Worm (Caenorhabditis elegans) whole organism, midembryonic: ENCODE results near the gene xrn-1.

Experiments used
- T22C8.4 ChIP-seq: fragments of 200-800 bp; sonication (Bioruptor generic); IDR thresholded peaks from 2 replicates; pipeline ENCODE4 v1.3.6; 2022; ENCODE audit warnings: missing genetic modification characterization, missing compliant biosample characterization
- cog-1 ChIP-seq: sonication (generic microtip); optimal IDR thresholded peaks from 2 replicates; lab custom pipeline; 2016; ENCODE audit warnings: missing genetic modification characterization, missing compliant biosample characterization
- flt-1 ChIP-seq: fragments of 200-800 bp; sonication (Bioruptor generic); IDR thresholded peaks from 2 replicates; pipeline ENCODE4 v1.3.6; 2022; ENCODE audit warnings: missing genetic modification characterization, missing compliant biosample characterization
- klf-2 ChIP-seq: fragments of 200-800 bp; sonication (Bioruptor generic); conservative IDR thresholded peaks from 2 replicates; pipeline ENCODE4 v1.3.6; 2022; ENCODE audit warnings: missing genetic modification reagents, missing genetic modification characterization, missing compliant biosample characterization
- tab-1 ChIP-seq: fragments of 200-800 bp; sonication (Bioruptor generic); IDR thresholded peaks from 2 replicates; pipeline ENCODE4 v1.3.6; 2022; ENCODE audit warnings: missing genetic modification characterization, missing compliant biosample characterization
- ztf-23 ChIP-seq: fragments of 200-800 bp; sonication (Bioruptor generic); IDR thresholded peaks from 2 replicates; pipeline ENCODE4 v1.3.6; 2022; ENCODE audit warnings: missing genetic modification reagents, missing genetic modification characterization, missing compliant biosample characterization
- ztf-29 ChIP-seq: fragments of 200-800 bp; sonication (Bioruptor generic); IDR thresholded peaks from 2 replicates; pipeline ENCODE4 v1.3.6; 2022; ENCODE audit warnings: missing genetic modification reagents, missing genetic modification characterization, missing compliant biosample characterization

- TF ChIP-seq klf-2 (GFP tag; lab: Robert Waterston, UW) = no peak
- TF ChIP-seq tab-1 (GFP tag; lab: Robert Waterston, UW) = no peak
- TF ChIP-seq flt-1 (GFP tag; lab: Robert Waterston, UW) = no peak
- no peak for TF ChIP-seq ztf-29 (GFP tag; lab: Robert Waterston, UW)
- no peak for TF ChIP-seq cog-1 (tag; lab: Kevin White, UChicago)
- no peak for TF ChIP-seq T22C8.4 (GFP tag; lab: Robert Waterston, UW)
- TF ChIP-seq ztf-23 (GFP tag; lab: Robert Waterston, UW) = no peak
Measured at ce11 chrII:14129191-14129590, 60.5 kb downstream of the xrn-1 start.
